Fruit fly (Drosophila melanogaster): ENCODE results near the gene CG42813.

Gene CG42813

dm6 chr3R:27225490-27225889 lies 2.9 kb downstream of the CG42813 start:
- TF ChIP-seq sens (GFP tag) (peak; percentile 31), lbe (GFP tag; optimal IDR thresholded peaks at IDR 0.05) (no peak)

dm6 chr3R:27224727-27225126 lies 3.6 kb downstream of the CG42813 start:
- no peak for TF ChIP-seq CG15479 (GFP tag; optimal IDR thresholded peaks at IDR 0.05)
- TF ChIP-seq Drgx (GFP tag; IDR thresholded peaks at IDR 0.05) = peak; percentile 43; the same call in 1 of the 2 replicates
- no peak for TF ChIP-seq HmgZ (tag; optimal IDR thresholded peaks at IDR 0.05)
- TF ChIP-seq nom (GFP tag; optimal IDR thresholded peaks at IDR 0.05) = peak; percentile 42
- TF ChIP-seq dpn (GFP tag; optimal IDR thresholded peaks at IDR 0.05) = no peak
- no peak for TF ChIP-seq CG12219 (GFP tag; optimal IDR thresholded peaks at IDR 0.05)
- TF ChIP-seq Med (GFP tag) = peak; percentile 32
- no peak for TF ChIP-seq zf30C (GFP tag; optimal IDR thresholded peaks at IDR 0.05)
- TF ChIP-seq prd (optimal IDR thresholded peaks at IDR 0.05) = no peak
- peak; percentile 53; the same call in 1 of the 3 replicates for TF ChIP-seq prd (GFP tag; IDR thresholded peaks at IDR 0.05)

- TF ChIP-seq chinmo (GFP tag; IDR thresholded peaks at IDR 0.05; ENCODE audit: partially characterized antibody) (0 out of 4 replicates have a peak, but pooled peaks have one; percentile 19), CG6654 (GFP tag; optimal IDR thresholded peaks at IDR 0.05) (peak; percentile 65), Nf-YB (GFP tag; optimal IDR thresholded peaks at IDR 0.05) (peak; percentile 60), CG17912 (GFP tag; optimal IDR thresholded peaks at IDR 0.05) (no peak), Nf-YC (tag; optimal IDR thresholded peaks at IDR 0.05) (peak; percentile 69), Vsx1 (GFP tag; optimal IDR thresholded peaks at IDR 0.05) (no peak), Deaf1 (tag; optimal IDR thresholded peaks at IDR 0.05) (peak; percentile 19), CG3163 (GFP tag; optimal IDR thresholded peaks at IDR 0.05) (peak; percentile 88), Trl (optimal IDR thresholded peaks at IDR 0.05) (peak; percentile 49 to 60), Trl (GFP tag; optimal IDR thresholded peaks at IDR 0.05) (no peak)
These were observed 5.3 kb downstream of the CG42813 start for dm6 chr3R:27223012-27223411.

- TF ChIP-seq Bteb2 (GFP tag; optimal IDR thresholded peaks at IDR 0.05) = no peak
- no peak for TF ChIP-seq CG12942 (GFP tag; optimal IDR thresholded peaks at IDR 0.05)
- TF ChIP-seq Blimp-1 (GFP tag; optimal IDR thresholded peaks at IDR 0.05) = peak; percentile 7
- TF ChIP-seq tup (GFP tag; optimal IDR thresholded peaks at IDR 0.05) = no peak
- no peak for TF ChIP-seq caup (GFP tag; optimal IDR thresholded peaks at IDR 0.05; ENCODE audit: severe bottlenecking)
- peak; percentile 84 for TF ChIP-seq grn (GFP tag; optimal IDR thresholded peaks at IDR 0.05)
- TF ChIP-seq cwo (GFP tag; optimal IDR thresholded peaks at IDR 0.05) = no peak
- TF ChIP-seq CG9609 (GFP tag; optimal IDR thresholded peaks at IDR 0.05) = no peak
- no peak for TF ChIP-seq Hey (tag; optimal IDR thresholded peaks at IDR 0.05)
- TF ChIP-seq Fer1 (GFP tag; optimal IDR thresholded peaks at IDR 0.05) = no peak
These were observed 6.2 kb downstream of the CG42813 start for dm6 chr3R:27222013-27222673.

dm6 chr3R:27220829-27221463 lies 7.4 kb downstream of the CG42813 start:
- TF ChIP-seq cg (GFP tag; optimal IDR thresholded peaks at IDR 0.05) (peak; percentile 36), Ets65A (GFP tag) (peak; percentile 52), CG10565 (GFP tag; optimal IDR thresholded peaks at IDR 0.05) (no peak), CG2199 (GFP tag; IDR thresholded peaks at IDR 0.05) (0 out of 3 replicates have a peak, but pooled peaks have one; percentile 23), CG11456 (GFP tag; IDR thresholded peaks at IDR 0.05) (0 out of 3 replicates have a peak, but pooled peaks have one; percentile 8), sens (GFP tag) (peak; percentile 27), Stat92E (GFP tag; optimal IDR thresholded peaks at IDR 0.05) (peak in 1 of 3 experiments; percentile 85), D19A (tag; optimal IDR thresholded peaks at IDR 0.05) (peak; percentile 35), CG11696 (GFP tag; IDR thresholded peaks at IDR 0.05) (no peak), grn (GFP tag; optimal IDR thresholded peaks at IDR 0.05) (peak; percentile 69), CG12391 (tag; optimal IDR thresholded peaks at IDR 0.05) (no peak), dmrt99B (tag; optimal IDR thresholded peaks at IDR 0.05) (no peak)
